Worm (Caenorhabditis elegans): ENCODE data around the gene srv-11.

Gene srv-11

DNA sequence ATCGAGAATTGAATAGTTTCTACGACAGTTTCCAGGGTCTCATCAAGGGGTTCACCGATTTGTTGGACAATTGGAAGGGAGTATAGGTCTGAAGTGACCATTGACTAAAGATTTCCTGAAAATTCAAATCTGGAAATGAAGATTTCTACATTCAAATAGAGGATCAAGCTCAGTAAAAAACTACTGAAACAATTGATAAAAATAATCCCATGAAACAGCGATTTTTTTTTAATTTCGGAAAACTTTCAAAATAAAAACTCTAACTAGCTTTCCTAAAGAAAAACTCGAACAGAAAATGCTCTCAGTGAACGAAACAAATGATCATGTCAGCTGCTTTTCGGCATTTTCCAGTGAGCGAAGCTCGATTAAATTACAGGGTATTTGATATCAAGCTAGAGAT, at the start of gene srv-11:
TSS of gene srv-11 (minus strand) at position 101 of the 400 bp plus-strand sequence.
- TF ChIP-seq ztf-29 (GFP tag; IDR thresholded peaks at IDR 0.05) (no peak), klf-2 (GFP tag; conservative IDR thresholded peaks at IDR 0.05) (no peak), ref-1 (GFP tag; conservative IDR thresholded peaks at IDR 0.05) (no peak)

DNA sequence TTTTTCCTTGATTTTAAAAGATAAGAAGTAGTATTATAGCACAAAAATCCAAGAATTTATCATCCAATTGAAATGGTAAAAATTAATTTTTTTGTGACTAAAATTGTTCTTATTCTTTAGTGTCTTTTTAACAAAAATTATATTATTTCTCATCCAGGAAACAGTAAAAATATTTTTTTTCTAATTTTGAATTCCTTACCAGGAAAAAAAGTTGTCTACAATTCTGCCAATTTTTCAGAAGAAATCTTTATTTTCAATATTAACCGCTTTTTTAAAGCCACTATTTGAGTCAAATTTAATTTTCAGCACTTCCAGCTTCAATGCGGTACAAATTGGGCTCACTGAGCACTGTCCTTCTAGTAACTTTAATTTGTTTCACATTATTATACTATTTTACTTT, 49.5 kb upstream of the srv-11 start, which contains the start of gene F38C2.4:
TSS of gene F38C2.4 (plus strand) at position 301 of the 400 bp plus-strand sequence.
- no peak for TF ChIP-seq med-1 (GFP tag; optimal IDR thresholded peaks at IDR 0.05; ENCODE audit: insufficient read depth)
- no peak for TF ChIP-seq T22C8.4 (GFP tag; IDR thresholded peaks at IDR 0.05)
- TF ChIP-seq ref-1 (GFP tag; conservative IDR thresholded peaks at IDR 0.05), result no peak
- no peak for TF ChIP-seq ztf-29 (GFP tag; IDR thresholded peaks at IDR 0.05)
- TF ChIP-seq cog-1 (tag; optimal IDR thresholded peaks at IDR 0.05), result no peak
- no peak for TF ChIP-seq flt-1 (GFP tag; IDR thresholded peaks at IDR 0.05)
- no peak for TF ChIP-seq klf-2 (GFP tag; conservative IDR thresholded peaks at IDR 0.05)
- TF ChIP-seq tab-1 (GFP tag; IDR thresholded peaks at IDR 0.05), result no peak

ce11 chrIV:16257330-16257729, 35.9 kb upstream of the srv-11 start, which contains the start of gene hlh-31:
hlh-31 (plus strand) TSS chrIV:16257630.
- TF ChIP-seq ztf-29 (GFP tag; IDR thresholded peaks at IDR 0.05), result no peak
- TF ChIP-seq T22C8.4 (GFP tag; IDR thresholded peaks at IDR 0.05), result no peak
- TF ChIP-seq klf-2 (GFP tag; conservative IDR thresholded peaks at IDR 0.05), result no peak
- TF ChIP-seq ref-1 (GFP tag; conservative IDR thresholded peaks at IDR 0.05), result no peak
- no peak for TF ChIP-seq ztf-23 (GFP tag; IDR thresholded peaks at IDR 0.05)
- no peak for TF ChIP-seq tab-1 (GFP tag; IDR thresholded peaks at IDR 0.05)
- no peak for TF ChIP-seq med-1 (GFP tag; optimal IDR thresholded peaks at IDR 0.05; ENCODE audit: insufficient read depth)

- no peak for TF ChIP-seq ztf-23 (GFP tag; IDR thresholded peaks at IDR 0.05)
- TF ChIP-seq flt-1 (GFP tag; IDR thresholded peaks at IDR 0.05), result no peak
- no peak for TF ChIP-seq klf-2 (GFP tag; conservative IDR thresholded peaks at IDR 0.05)
- no peak for TF ChIP-seq ref-1 (GFP tag; conservative IDR thresholded peaks at IDR 0.05)
- no peak for TF ChIP-seq T22C8.4 (GFP tag; IDR thresholded peaks at IDR 0.05)
- no peak for TF ChIP-seq ztf-29 (GFP tag; IDR thresholded peaks at IDR 0.05)
- no peak for TF ChIP-seq cog-1 (tag; optimal IDR thresholded peaks at IDR 0.05)
- TF ChIP-seq med-1 (GFP tag; optimal IDR thresholded peaks at IDR 0.05; ENCODE audit: insufficient read depth), result no peak
- no peak for TF ChIP-seq tab-1 (GFP tag; IDR thresholded peaks at IDR 0.05)
These were observed 33.0 kb upstream of the srv-11 start, which contains the start of gene hlh-17 for ce11 chrIV:16254464-16254863. hlh-17 (plus strand) TSS chrIV:16254764.

ce11 chrIV:16247131-16247530, 25.7 kb upstream of the srv-11 start, which contains the start of gene F38C2.1:
F38C2.1 (plus strand) TSS chrIV:16247431.
- TF ChIP-seq tab-1 (GFP tag; IDR thresholded peaks at IDR 0.05) (no peak), klf-2 (GFP tag; conservative IDR thresholded peaks at IDR 0.05) (no peak)

DNA sequence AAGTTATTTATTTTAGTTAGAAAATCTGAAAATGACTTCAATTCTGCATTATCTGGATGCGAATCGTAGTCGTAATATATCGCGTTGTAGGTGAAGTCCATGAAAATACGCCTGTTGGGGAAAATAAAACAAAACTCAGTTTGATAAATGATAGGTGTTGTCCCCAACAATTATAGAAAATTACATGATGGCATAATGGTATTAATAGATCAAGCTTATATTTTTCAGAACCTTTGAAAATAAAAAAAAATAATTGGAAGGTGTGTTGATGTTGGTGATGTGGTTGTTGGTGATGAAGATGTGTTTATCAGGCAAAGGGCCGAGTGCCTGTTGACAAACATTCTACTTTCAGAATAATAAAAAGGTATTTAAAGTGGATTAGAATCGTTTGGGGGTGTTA, 17.1 kb upstream of the srv-11 start, which contains the start of gene srw-61:
TSS of gene srw-61 (minus strand) at position 101 of the 400 bp plus-strand sequence.
- TF ChIP-seq ztf-29 (GFP tag; IDR thresholded peaks at IDR 0.05), result no peak
- TF ChIP-seq ref-1 (GFP tag; conservative IDR thresholded peaks at IDR 0.05), result no peak
- no peak for TF ChIP-seq klf-2 (GFP tag; conservative IDR thresholded peaks at IDR 0.05)
- no peak for TF ChIP-seq T22C8.4 (GFP tag; IDR thresholded peaks at IDR 0.05)
- TF ChIP-seq tab-1 (GFP tag; IDR thresholded peaks at IDR 0.05), result no peak
- no peak for TF ChIP-seq med-1 (GFP tag; optimal IDR thresholded peaks at IDR 0.05; ENCODE audit: insufficient read depth)
- TF ChIP-seq flt-1 (GFP tag; IDR thresholded peaks at IDR 0.05), result no peak
- TF ChIP-seq ztf-23 (GFP tag; IDR thresholded peaks at IDR 0.05), result no peak
- TF ChIP-seq cog-1 (tag; optimal IDR thresholded peaks at IDR 0.05), result no peak

- TF ChIP-seq klf-2 (GFP tag; conservative IDR thresholded peaks at IDR 0.05), result no peak
- no peak for TF ChIP-seq flt-1 (GFP tag; IDR thresholded peaks at IDR 0.05)
These were observed 15.4 kb upstream of the srv-11 start for ce11 chrIV:16236827-16237226.

DNA sequence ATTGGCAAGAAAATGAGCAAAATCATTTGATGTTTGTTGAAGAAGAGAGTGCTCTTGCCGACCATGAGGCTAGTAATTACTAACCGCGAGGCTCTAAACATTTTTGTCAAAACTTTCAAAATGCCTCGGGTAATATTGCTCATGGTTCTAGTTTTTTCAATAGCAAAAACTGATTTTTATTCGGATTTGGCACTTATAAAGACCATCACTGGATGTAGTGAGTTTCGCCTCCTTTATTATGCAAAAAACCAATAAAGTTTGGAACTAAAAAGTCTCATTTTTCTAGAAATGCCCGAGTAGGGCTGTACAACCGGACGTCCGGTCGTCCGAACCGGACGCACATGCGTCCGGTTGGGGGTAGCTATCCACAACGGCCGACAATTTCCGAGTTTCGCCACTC, 11.6 kb upstream of the srv-11 start, which contains the start of the genes hpa-1 and irld-39:
TSS of gene hpa-1 (minus strand) at position 101 of the 400 bp plus-strand sequence.
TSS of gene irld-39 (plus strand) at position 121 of the 400 bp plus-strand sequence.
- no peak for TF ChIP-seq T22C8.4 (GFP tag; IDR thresholded peaks at IDR 0.05)
- no peak for TF ChIP-seq ref-1 (GFP tag; conservative IDR thresholded peaks at IDR 0.05)
- TF ChIP-seq ztf-23 (GFP tag; IDR thresholded peaks at IDR 0.05), result no peak
- no peak for TF ChIP-seq tab-1 (GFP tag; IDR thresholded peaks at IDR 0.05)
- no peak for TF ChIP-seq med-1 (GFP tag; optimal IDR thresholded peaks at IDR 0.05; ENCODE audit: insufficient read depth)
- TF ChIP-seq ztf-29 (GFP tag; IDR thresholded peaks at IDR 0.05), result no peak
- no peak for TF ChIP-seq flt-1 (GFP tag; IDR thresholded peaks at IDR 0.05)
- TF ChIP-seq cog-1 (tag; optimal IDR thresholded peaks at IDR 0.05), result no peak
- no peak for TF ChIP-seq klf-2 (GFP tag; conservative IDR thresholded peaks at IDR 0.05)

DNA sequence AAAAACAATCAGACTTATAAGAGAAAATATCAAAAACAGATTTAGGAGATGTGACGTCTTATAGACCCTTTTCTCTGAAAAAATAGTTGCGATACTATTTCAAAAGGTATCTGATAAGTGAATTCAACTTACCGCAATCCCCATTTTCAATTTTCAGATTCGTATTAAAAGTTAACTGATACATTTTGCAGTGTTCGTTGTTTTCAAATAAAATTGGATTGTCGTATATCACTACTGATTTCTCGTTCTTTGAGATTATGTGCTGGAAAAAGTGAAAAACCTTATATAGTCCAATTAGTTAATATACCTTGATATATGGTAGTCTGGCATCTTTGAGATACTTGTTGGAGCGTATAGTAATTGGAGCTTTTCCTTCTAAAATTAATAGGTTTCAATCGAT, 9.0 kb upstream of the srv-11 start:
- TF ChIP-seq ref-1 (GFP tag; conservative IDR thresholded peaks at IDR 0.05) (no peak), flt-1 (GFP tag; IDR thresholded peaks at IDR 0.05) (no peak), T22C8.4 (GFP tag; IDR thresholded peaks at IDR 0.05) (no peak), klf-2 (GFP tag; conservative IDR thresholded peaks at IDR 0.05) (no peak), ztf-29 (GFP tag; IDR thresholded peaks at IDR 0.05) (no peak), ztf-23 (GFP tag; IDR thresholded peaks at IDR 0.05) (no peak), tab-1 (GFP tag; IDR thresholded peaks at IDR 0.05) (no peak), cog-1 (tag; optimal IDR thresholded peaks at IDR 0.05) (no peak), med-1 (GFP tag; optimal IDR thresholded peaks at IDR 0.05; ENCODE audit: insufficient read depth) (no peak)

ce11 chrIV:16225747-16226146, 4.3 kb upstream of the srv-11 start, which contains the start of gene H25K10.4:
H25K10.4 (plus strand) TSS chrIV:16226047.
- TF ChIP-seq tab-1 (GFP tag; IDR thresholded peaks at IDR 0.05) (no peak), klf-2 (GFP tag; conservative IDR thresholded peaks at IDR 0.05) (no peak), cog-1 (tag; optimal IDR thresholded peaks at IDR 0.05) (no peak), ztf-23 (GFP tag; IDR thresholded peaks at IDR 0.05) (no peak), med-1 (GFP tag; optimal IDR thresholded peaks at IDR 0.05; ENCODE audit: insufficient read depth) (no peak), ref-1 (GFP tag; conservative IDR thresholded peaks at IDR 0.05) (no peak), T22C8.4 (GFP tag; IDR thresholded peaks at IDR 0.05) (no peak), ztf-29 (GFP tag; IDR thresholded peaks at IDR 0.05) (no peak), flt-1 (GFP tag; IDR thresholded peaks at IDR 0.05) (no peak)

Measured in whole organism, midembryonic.